Fruit fly (Drosophila melanogaster) whole organism, adult: ENCODE data around the gene rost.

Experiments
- CG11617 ChIP-seq: fragments of 200-800 bp; sonication (Bioruptor generic); optimal IDR thresholded peaks from 2 replicates; lab custom pipeline; 2017; ENCODE audit warnings: mild to moderate bottlenecking, missing biosample characterization, missing genetic modification reagents, missing genetic modification characterization
- CG5204 ChIP-seq: fragments of 200-800 bp; sonication (Bioruptor generic); optimal IDR thresholded peaks from 2 replicates; lab custom pipeline; 2016; ENCODE audit warnings: missing biosample characterization, missing genetic modification characterization
- CG7101 ChIP-seq: fragments of 200-800 bp; sonication (Bioruptor generic); optimal IDR thresholded peaks from 2 replicates; lab custom pipeline; 2018; ENCODE audit warnings: missing biosample characterization, mild to moderate bottlenecking, missing genetic modification characterization, moderate library complexity
- Crg-1 ChIP-seq: fragments of 200-800 bp; sonication (Bioruptor generic); optimal IDR thresholded peaks from 2 replicates; lab custom pipeline; 2016; ENCODE audit warnings: missing biosample characterization, missing genetic modification characterization
- Hr96 ChIP-seq: fragments of 200-800 bp; sonication (Bioruptor generic); optimal IDR thresholded peaks from 2 replicates; lab custom pipeline; 2016; ENCODE audit warnings: missing biosample characterization, missing genetic modification characterization
- Mnt ChIP-seq: fragments of 200-800 bp; sonication (Bioruptor generic); optimal IDR thresholded peaks from 2 replicates; lab custom pipeline; 2016; ENCODE audit warnings: missing biosample characterization, mild to moderate bottlenecking, missing genetic modification characterization
- cic ChIP-seq: fragments of 200-800 bp; sonication (Bioruptor generic); optimal IDR thresholded peaks from 2 replicates; lab custom pipeline; 2017; ENCODE audit warnings: missing biosample characterization, mild to moderate bottlenecking, missing genetic modification characterization, moderate library complexity
- kay ChIP-seq: fragments of 200-800 bp; sonication (Bioruptor generic); peaks from one replicate; lab custom pipeline; 2016; ENCODE audit warnings: missing biosample characterization, missing genetic modification characterization, borderline replicate concordance
- ovo ChIP-seq: fragments of 200-800 bp; sonication (Bioruptor generic); optimal IDR thresholded peaks from 2 replicates; lab custom pipeline; 2016; ENCODE audit warnings: missing biosample characterization, missing genetic modification characterization
- pad ChIP-seq: fragments of 200-800 bp; sonication (Bioruptor generic); optimal IDR thresholded peaks from 3 replicates; lab custom pipeline; 2017; ENCODE audit warnings: missing biosample characterization, missing genetic modification characterization, mild to moderate bottlenecking, moderate library complexity, missing genetic modification reagents
- toe ChIP-seq: fragments of 200-800 bp; sonication (Bioruptor generic); optimal IDR thresholded peaks from 2 replicates; lab custom pipeline; 2016; ENCODE audit warnings: missing biosample characterization, missing genetic modification characterization

dm6 chr2L:8952194-8953037, 36.9 kb downstream of the rost start:
- TF ChIP-seq Mnt (GFP tag; lab: Kevin White, UChicago) (no peak), Crg-1 (no peak), CG5204 (GFP tag; lab: Kevin White, UChicago) (peak; percentile 44), pad (peak; percentile 4), CG7101 (peak; percentile 56), CG11617 (GFP tag; lab: Kevin White, UChicago) (peak; percentile 11), cic (peak; percentile 67), ovo (GFP tag; lab: Kevin White, UChicago) (peak; percentile 37), kay (peak; percentile 96), Hr96 (GFP tag; lab: Kevin White, UChicago) (no peak), toe (no peak)
